Worm (Caenorhabditis elegans): ENCODE data around the gene F32A11.1.

DNA sequence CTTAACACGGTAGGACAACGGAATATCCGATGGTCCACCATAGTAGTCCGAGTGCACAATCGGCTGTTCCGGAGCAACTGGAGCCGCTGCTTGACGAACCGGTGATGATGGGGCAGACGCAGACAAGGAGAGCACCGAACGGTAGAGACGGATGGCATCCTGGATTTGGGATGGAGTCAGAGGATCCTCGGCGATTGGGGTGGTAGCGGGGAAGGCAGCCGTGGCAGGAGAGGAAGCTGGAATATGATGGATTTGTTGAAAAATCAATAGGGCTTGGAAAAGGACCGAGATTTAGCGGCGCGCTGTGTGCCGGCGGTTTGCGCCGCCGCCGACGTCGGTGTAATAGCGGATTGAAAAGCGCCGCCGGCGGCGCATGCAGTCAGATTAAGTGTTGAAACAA is 4.7 kb upstream of the F32A11.1 start:
- TF ChIP-seq nfya-1 (tag; optimal IDR thresholded peaks at IDR 0.05) (no peak), elt-2 (tag; optimal IDR thresholded peaks at IDR 0.05) (no peak), ttx-3 (tag; optimal IDR thresholded peaks at IDR 0.05) (no peak), ama-1 (optimal IDR thresholded peaks at IDR 0.05) (no peak), lim-6 (tag; optimal IDR thresholded peaks at IDR 0.05) (no peak), pha-4 (tag; optimal IDR thresholded peaks at IDR 0.05) (no peak), odd-2 (tag; optimal IDR thresholded peaks at IDR 0.05) (no peak)
